Worm (Caenorhabditis elegans): ENCODE measurements around the gene Y55F3C.17.

DNA sequence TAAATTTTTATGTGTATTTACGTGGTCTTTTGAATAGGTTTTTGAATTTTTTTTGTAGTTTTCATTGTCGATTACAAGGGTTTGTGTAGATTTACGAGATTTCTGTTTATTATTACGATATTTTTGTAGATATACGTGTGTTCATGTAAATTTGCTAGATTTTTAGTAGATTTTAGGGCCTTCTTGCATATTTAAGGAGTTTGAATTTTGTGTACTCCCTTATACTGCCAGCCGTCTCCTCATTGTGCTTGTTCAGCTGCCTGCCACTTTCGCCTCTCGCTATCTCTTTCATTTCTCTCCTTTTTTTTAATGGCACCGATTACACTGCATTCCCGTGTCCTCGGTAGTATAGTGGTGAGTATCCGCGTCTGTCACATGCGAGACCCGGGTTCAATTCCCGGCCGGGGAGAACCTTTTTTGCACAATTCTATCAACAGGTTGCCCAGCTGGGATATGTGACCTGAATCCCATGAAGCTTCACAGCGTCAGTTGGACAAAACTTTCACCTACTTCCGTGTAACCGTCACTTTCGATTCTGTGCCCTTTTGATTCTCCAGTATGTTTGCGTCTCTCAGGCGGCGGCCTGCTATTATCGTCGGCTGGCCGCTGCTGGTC lies 15.4 kb downstream of the Y55F3C.17 start:
- 0 out of 2 replicates have a peak, but pooled peaks have one; percentile 51 for TF ChIP-seq ztf-28 (GFP tag; IDR thresholded peaks at IDR 0.05)
- peak; percentile 60 for TF ChIP-seq egrh-3 (GFP tag; IDR thresholded peaks at IDR 0.05)
- TF ChIP-seq chd-7 (tag; optimal IDR thresholded peaks at IDR 0.05), result peak; percentile 68
- peak; percentile 26 for TF ChIP-seq hlh-12 (tag; optimal IDR thresholded peaks at IDR 0.05)
- peak; percentile 68; the same call in 1 of the 2 replicates for TF ChIP-seq cebp-2 (GFP tag; IDR thresholded peaks at IDR 0.05)

Measured in whole organism, young adult.